Fruit fly (Drosophila melanogaster) whole organism, embryonic: Measurements from ENCODE around the gene CG42674.

Experiments
- Adf1 ChIP-seq: fragments of 200-800 bp; sonication (Bioruptor generic); IDR thresholded peaks from 2 replicates; pipeline ENCODE4 v1.3.6; 2022; ENCODE audit warnings: missing biosample characterization, missing genetic modification characterization
- Asciz ChIP-seq: fragments of 200-800 bp; sonication (Bioruptor generic); optimal IDR thresholded peaks from 2 replicates; lab custom pipeline; 2017; ENCODE audit warnings: missing biosample characterization, mild to moderate bottlenecking, missing genetic modification characterization, missing genetic modification reagents
- Atf-2 ChIP-seq: fragments of 200-800 bp; sonication (Bioruptor generic); optimal IDR thresholded peaks from 2 replicates; lab custom pipeline; 2016; ENCODE audit warnings: missing biosample characterization, missing genetic modification characterization
- Blimp-1 ChIP-seq: fragments of 200-800 bp; sonication (Bioruptor generic); optimal IDR thresholded peaks from 3 replicates; lab custom pipeline; 2018; ENCODE audit warnings: missing biosample characterization, missing genetic modification characterization, mild to moderate bottlenecking, moderate library complexity, missing genetic modification reagents
- Bteb2 ChIP-seq: fragments of 200-800 bp; sonication (Bioruptor generic); optimal IDR thresholded peaks from 2 replicates; lab custom pipeline; 2016; ENCODE audit warnings: missing biosample characterization, missing genetic modification characterization
- CG10209 ChIP-seq: fragments of 200-800 bp; sonication (Bioruptor generic); optimal IDR thresholded peaks from 3 replicates; lab custom pipeline; 2017; ENCODE audit warnings: missing biosample characterization, mild to moderate bottlenecking, missing genetic modification characterization, missing genetic modification reagents
- CG10274 ChIP-seq: fragments of 200-800 bp; sonication (Bioruptor generic); optimal IDR thresholded peaks from 3 replicates; lab custom pipeline; 2017; ENCODE audit warnings: missing biosample characterization, mild to moderate bottlenecking, missing genetic modification characterization
- CG10431 ChIP-seq: fragments of 200-800 bp; sonication (Bioruptor generic); optimal IDR thresholded peaks from 3 replicates; lab custom pipeline; 2018; ENCODE audit warnings: missing biosample characterization, mild to moderate bottlenecking, missing genetic modification characterization
- CG1233 ChIP-seq: fragments of 200-800 bp; sonication (Bioruptor generic); optimal IDR thresholded peaks from 4 replicates; lab custom pipeline; 2018; ENCODE audit warnings: missing biosample characterization, mild to moderate bottlenecking, missing genetic modification characterization
- CG13287 ChIP-seq: fragments of 200-800 bp; sonication (Bioruptor generic); IDR thresholded peaks from 2 replicates; pipeline ENCODE4 v1.3.6; 2022; ENCODE audit warnings: missing biosample characterization, missing genetic modification characterization; ENCODE audit not compliant: partially characterized antibody
- CG13296 ChIP-seq: fragments of 200-800 bp; sonication (Bioruptor generic); optimal IDR thresholded peaks from 3 replicates; lab custom pipeline; 2018; ENCODE audit warnings: missing biosample characterization, mild to moderate bottlenecking, missing genetic modification characterization
- CG14667 ChIP-seq: fragments of 200-800 bp; sonication (Bioruptor generic); IDR thresholded peaks from 2 replicates; pipeline ENCODE4 v1.3.6; 2022; ENCODE audit warnings: missing biosample characterization, missing genetic modification characterization
- CG15696 ChIP-seq: fragments of 200-800 bp; sonication (Bioruptor generic); optimal IDR thresholded peaks from 2 replicates; lab custom pipeline; 2019; ENCODE audit warnings: missing biosample characterization, mild to moderate bottlenecking, missing genetic modification characterization, moderate library complexity
- CG17361 ChIP-seq: fragments of 200-800 bp; sonication (Bioruptor generic); IDR thresholded peaks from 3 replicates; pipeline ENCODE4 v1.3.6; 2022; ENCODE audit warnings: missing biosample characterization, missing genetic modification characterization
- CG1792 ChIP-seq: fragments of 200-800 bp; sonication (Bioruptor generic); optimal IDR thresholded peaks from 2 replicates; lab custom pipeline; 2016; ENCODE audit warnings: missing biosample characterization, missing genetic modification characterization
- CG2678 ChIP-seq: fragments of 200-800 bp; sonication (Bioruptor generic); optimal IDR thresholded peaks from 3 replicates; lab custom pipeline; 2019; ENCODE audit warnings: missing biosample characterization, mild to moderate bottlenecking, missing genetic modification characterization, moderate library complexity
- CG31224 ChIP-seq: fragments of 200-800 bp; sonication (Bioruptor generic); IDR thresholded peaks from 2 replicates; pipeline ENCODE4 v1.3.6; 2022; ENCODE audit warnings: missing biosample characterization, missing genetic modification characterization
- CG31441 ChIP-seq: fragments of 200-800 bp; sonication (Bioruptor generic); IDR thresholded peaks from 2 replicates; pipeline ENCODE4 v1.3.6; 2022; ENCODE audit warnings: missing biosample characterization, missing genetic modification characterization
- CG4617 ChIP-seq: fragments of 200-800 bp; sonication (Bioruptor generic); optimal IDR thresholded peaks from 3 replicates; lab custom pipeline; 2016; ENCODE audit warnings: missing biosample characterization, missing genetic modification characterization, borderline replicate concordance
- CG4707 ChIP-seq: fragments of 200-800 bp; sonication (Bioruptor generic); optimal IDR thresholded peaks from 2 replicates; lab custom pipeline; 2018; ENCODE audit warnings: missing biosample characterization, mild to moderate bottlenecking, missing genetic modification characterization, moderate library complexity
- CG7839 ChIP-seq: fragments of 200-800 bp; sonication (Bioruptor generic); optimal IDR thresholded peaks from 3 replicates; lab custom pipeline; 2018; ENCODE audit warnings: missing biosample characterization, mild to moderate bottlenecking, missing genetic modification characterization, moderate library complexity
- CG9437 ChIP-seq: fragments of 200-800 bp; sonication (Bioruptor generic); optimal IDR thresholded peaks from 2 replicates; lab custom pipeline; 2018; ENCODE audit warnings: missing biosample characterization, mild to moderate bottlenecking, missing genetic modification characterization
- CG9817 ChIP-seq: fragments of 200-800 bp; sonication (Bioruptor generic); optimal IDR thresholded peaks from 2 replicates; lab custom pipeline; 2018; ENCODE audit warnings: missing biosample characterization, mild to moderate bottlenecking, missing genetic modification characterization, moderate library complexity
- Deaf1 ChIP-seq: fragments of 200-800 bp; optimal IDR thresholded peaks from 3 replicates; lab custom pipeline; 2019; ENCODE audit warnings: missing biosample characterization, mild to moderate bottlenecking, missing genetic modification characterization, moderate library complexity
- Dek ChIP-seq: fragments of 200-800 bp; sonication (Bioruptor generic); optimal IDR thresholded peaks from 3 replicates; lab custom pipeline; 2019; ENCODE audit warnings: missing biosample characterization, mild to moderate bottlenecking, missing genetic modification characterization, moderate library complexity
- Dip2 ChIP-seq: fragments of 200-800 bp; sonication (Bioruptor generic); IDR thresholded peaks from 2 replicates; pipeline ENCODE4 v1.3.6; 2022; ENCODE audit warnings: missing biosample characterization, missing genetic modification characterization
- Fer1 ChIP-seq: fragments of 200-800 bp; sonication (Bioruptor generic); optimal IDR thresholded peaks from 2 replicates; lab custom pipeline; 2017; ENCODE audit warnings: missing biosample characterization, mild to moderate bottlenecking, missing genetic modification characterization
- HLH3B ChIP-seq: fragments of 200-800 bp; sonication (Bioruptor generic); IDR thresholded peaks from 2 replicates; pipeline ENCODE4 v1.3.6; 2022; ENCODE audit warnings: missing biosample characterization, missing genetic modification characterization
- HLHmδ ChIP-seq: fragments of 200-800 bp; sonication (Bioruptor generic); optimal IDR thresholded peaks from 2 replicates; lab custom pipeline; 2018; ENCODE audit warnings: missing biosample characterization, mild to moderate bottlenecking, missing genetic modification characterization, moderate library complexity
- Hsf ChIP-seq: fragments of 200-800 bp; sonication (Bioruptor generic); optimal IDR thresholded peaks from 3 replicates; lab custom pipeline; 2016; ENCODE audit warnings: missing biosample characterization, missing genetic modification characterization
- Max ChIP-seq: fragments of 200-800 bp; sonication (Bioruptor generic); optimal IDR thresholded peaks from 2 replicates; lab custom pipeline; 2016; ENCODE audit warnings: missing biosample characterization, mild to moderate bottlenecking, missing genetic modification characterization
- Nf-YA ChIP-seq: fragments of 200-800 bp; sonication (Bioruptor generic); IDR thresholded peaks from 2 replicates; pipeline ENCODE4 v1.3.6; 2022; ENCODE audit warnings: missing biosample characterization, missing genetic modification characterization
- Scr ChIP-seq: fragments of 200-800 bp; sonication (Bioruptor generic); IDR thresholded peaks from 2 replicates; pipeline ENCODE4 v1.3.6; 2022; ENCODE audit warnings: missing biosample characterization, missing genetic modification characterization; ENCODE audit not compliant: partially characterized antibody
- TFAM ChIP-seq: fragments of 200-800 bp; sonication (Bioruptor generic); optimal IDR thresholded peaks from 2 replicates; lab custom pipeline; 2017; ENCODE audit warnings: missing biosample characterization, missing genetic modification characterization, inconsistent platforms
- YL-1 ChIP-seq: fragments of 200-800 bp; sonication (Bioruptor generic); optimal IDR thresholded peaks from 3 replicates; lab custom pipeline; 2017; ENCODE audit warnings: missing biosample characterization, mild to moderate bottlenecking, missing genetic modification characterization
- bcd ChIP-seq: fragments of 200-800 bp; sonication (Bioruptor generic); optimal IDR thresholded peaks from 2 replicates; lab custom pipeline; 2017; ENCODE audit warnings: missing biosample characterization, mild to moderate bottlenecking, missing genetic modification characterization
- bowl ChIP-seq: fragments of 200-800 bp; sonication (Bioruptor generic); IDR thresholded peaks from 2 replicates; pipeline ENCODE4 v1.3.6; 2022; ENCODE audit warnings: missing biosample characterization, missing genetic modification characterization
- bsh ChIP-seq, 2 experiments: fragments of 200-800 bp; sonication (Bioruptor generic); optimal IDR thresholded peaks; 2 replicates each; lab custom pipeline; 2017 to 2018; ENCODE audit warnings: mild to moderate bottlenecking in 2 of 2, missing biosample characterization in 2 of 2, missing genetic modification characterization in 2 of 2, moderate library complexity in 1 of 2
- cad ChIP-seq: fragments of >200 bp; optimal IDR thresholded peaks from 2 replicates; lab custom pipeline; 2017; ENCODE audit warnings: missing biosample characterization, missing genetic modification characterization
- crc ChIP-seq: fragments of 200-800 bp; sonication (Bioruptor generic); optimal IDR thresholded peaks from 2 replicates; lab custom pipeline; 2016; ENCODE audit warnings: missing biosample characterization, missing genetic modification characterization
- crol ChIP-seq: fragments of 200-800 bp; sonication (Bioruptor generic); IDR thresholded peaks from 2 replicates; pipeline ENCODE4 v1.3.6; 2022; ENCODE audit warnings: missing biosample characterization, missing genetic modification characterization
- dm ChIP-seq: fragments of 200-800 bp; sonication (Bioruptor generic); optimal IDR thresholded peaks from 3 replicates; lab custom pipeline; 2016; ENCODE audit warnings: missing biosample characterization, missing genetic modification characterization
- dmrt99B ChIP-seq: fragments of 200-800 bp; sonication (Bioruptor generic); optimal IDR thresholded peaks from 2 replicates; lab custom pipeline; 2018; ENCODE audit warnings: missing biosample characterization, mild to moderate bottlenecking, missing genetic modification characterization, moderate library complexity
- nau ChIP-seq: fragments of 200-800 bp; sonication (Bioruptor generic); optimal IDR thresholded peaks from 3 replicates; lab custom pipeline; 2017; ENCODE audit warnings: missing biosample characterization, mild to moderate bottlenecking, missing genetic modification characterization, missing genetic modification reagents
- p53 ChIP-seq: fragments of 200-800 bp; sonication (Bioruptor generic); optimal IDR thresholded peaks from 2 replicates; lab custom pipeline; 2016; ENCODE audit warnings: missing biosample characterization, missing genetic modification characterization
- scrt ChIP-seq: fragments of 200-800 bp; sonication (Bioruptor generic); optimal IDR thresholded peaks from 2 replicates; lab custom pipeline; 2018; ENCODE audit warnings: missing biosample characterization, mild to moderate bottlenecking, missing genetic modification characterization, moderate library complexity
- slbo ChIP-seq: fragments of 200-800 bp; sonication (Bioruptor generic); IDR thresholded peaks from 2 replicates; pipeline ENCODE4 v1.3.6; 2022; ENCODE audit warnings: missing biosample characterization, missing genetic modification characterization
- so ChIP-seq: fragments of 200-800 bp; sonication (Bioruptor generic); IDR thresholded peaks from 3 replicates; pipeline ENCODE4 v1.3.6; 2022; ENCODE audit warnings: missing biosample characterization, missing genetic modification characterization

Gene CG42674

DNA sequence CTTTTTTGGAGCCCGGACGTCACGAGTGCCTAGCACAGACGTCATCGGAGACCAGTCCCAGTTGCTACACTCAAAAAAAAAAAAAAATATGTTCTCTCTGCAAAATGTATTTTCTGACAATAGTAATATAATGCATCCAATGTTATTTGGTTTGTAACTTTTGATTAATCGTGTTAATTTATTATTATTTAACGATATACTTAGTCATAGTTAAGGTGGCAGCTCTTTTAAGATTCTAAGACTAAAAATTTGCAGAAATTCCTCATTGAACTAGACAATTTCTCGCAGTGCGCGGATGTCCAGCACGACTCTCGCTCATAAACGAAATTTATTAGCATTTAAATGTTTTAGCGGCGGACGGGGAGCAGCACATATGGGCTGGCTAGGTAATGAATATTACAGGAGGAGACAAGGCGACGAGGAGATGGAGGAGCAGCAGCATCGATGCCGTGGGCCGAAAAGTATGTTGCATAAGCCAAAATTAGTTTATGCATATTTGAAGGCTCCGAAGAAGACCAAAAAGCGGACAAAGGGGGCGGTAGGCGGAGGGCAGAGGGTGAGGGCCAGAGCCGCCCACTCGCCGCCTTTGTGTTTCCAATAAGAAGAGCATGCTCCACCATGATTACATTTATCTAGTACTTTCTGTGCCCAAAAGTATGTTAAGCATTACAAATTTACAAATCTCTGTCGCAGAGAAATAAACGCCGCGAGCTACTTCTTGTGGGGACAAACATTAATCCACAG, 14.6 kb downstream of the CG42674 start (continued):
- TF ChIP-seq CG31441 (GFP tag; lab: Robert Waterston, UW) (peak; percentile 64), bcd (GFP tag; lab: Kevin White, UChicago) (peak; percentile 56), Adf1 (GFP tag; lab: Robert Waterston, UW) (0 out of 2 replicates have a peak, but pooled peaks have one; percentile 12), Asciz (GFP tag; lab: Kevin White, UChicago) (no peak), CG9817 (tag; lab: Kevin White, UChicago) (peak; percentile 1), Max (GFP tag; lab: Kevin White, UChicago) (peak; percentile 9), Bteb2 (GFP tag; lab: Kevin White, UChicago) (no peak), Deaf1 (tag; lab: Kevin White, UChicago) (peak; percentile 21), CG31224 (GFP tag; lab: Robert Waterston, UW) (0 out of 2 replicates have a peak, but pooled peaks have one; percentile 5), bsh (GFP tag; optimal IDR thresholded peaks at IDR 0.05; lab: Kevin White, UChicago) (peak in 1 of 2 experiments; percentile 49), Fer1 (peak; percentile 53), bowl (GFP tag; lab: Robert Waterston, UW) (no peak), CG13287 (no peak), CG13296 (peak; percentile 35), Scr (GFP tag; lab: Robert Waterston, UW) (no peak), CG7839 (tag; lab: Kevin White, UChicago) (peak; percentile 68), CG10431 (GFP tag; lab: Kevin White, UChicago) (no peak), CG15696 (tag; lab: Kevin White, UChicago) (peak; percentile 38), slbo (peak; percentile 67), dmrt99B (tag; lab: Kevin White, UChicago) (peak; percentile 70), CG2678 (tag; lab: Kevin White, UChicago) (peak; percentile 68), CG10209 (GFP tag; lab: Kevin White, UChicago) (peak; percentile 58), Dek (tag; lab: Kevin White, UChicago) (peak; percentile 28), TFAM (no peak), nau (GFP tag; lab: Kevin White, UChicago) (peak; percentile 47), so (GFP tag; lab: Robert Waterston, UW) (0 out of 3 replicates have a peak, but pooled peaks have one; percentile 18), Nf-YA (GFP tag; lab: Robert Waterston, UW) (no peak; the same call in 1 of the 2 replicates), CG4617 (GFP tag; lab: Kevin White, UChicago) (no peak), CG17361 (GFP tag; lab: Robert Waterston, UW) (peak; percentile 61; the same call in 2 of the 3 replicates), crol (peak; percentile 86), CG14667 (GFP tag; lab: Robert Waterston, UW) (no peak), dm (GFP tag; lab: Kevin White, UChicago) (no peak), CG1792 (no peak), CG1233 (GFP tag; lab: Kevin White, UChicago) (no peak), Blimp-1 (GFP tag; lab: Kevin White, UChicago) (peak; percentile 54), p53 (no peak), CG4707 (GFP tag; lab: Kevin White, UChicago) (no peak), Atf-2 (GFP tag; lab: Kevin White, UChicago) (peak; percentile 32), YL-1 (GFP tag; lab: Kevin White, UChicago) (no peak), scrt (GFP tag; lab: Kevin White, UChicago) (peak; percentile 14), cad (no peak), CG9437 (GFP tag; lab: Kevin White, UChicago) (peak; percentile 33), Hsf (GFP tag; lab: Kevin White, UChicago) (peak; percentile 64), CG10274 (no peak), Dip2 (0 out of 2 replicates have a peak, but pooled peaks have one; percentile 12), HLH3B (peak; percentile 42; the same call in 1 of the 2 replicates), crc (GFP tag; lab: Kevin White, UChicago) (no peak), HLHmδ (GFP tag; lab: Kevin White, UChicago) (no peak)
